Worm (Caenorhabditis elegans) whole organism, L3 larva: Measurements from ENCODE around the gene F52E4.5.

Experiments used
- ceh-16 ChIP-seq: sonication (generic microtip); optimal IDR thresholded peaks from 2 replicates; lab custom pipeline; 2017; ENCODE audit warnings: missing biosample characterization, missing genetic modification characterization
- ceh-28 ChIP-seq: fragments of 150-350 bp; optimal IDR thresholded peaks from 2 replicates; lab custom pipeline; 2014; ENCODE audit warnings: missing biosample characterization, missing genetic modification reagents, missing genetic modification characterization
- ceh-82 ChIP-seq: fragments of 150-350 bp; optimal IDR thresholded peaks from 2 replicates; lab custom pipeline; 2014; ENCODE audit warnings: missing biosample characterization, missing genetic modification characterization
- ceh-9 ChIP-seq: sonication (generic microtip); optimal IDR thresholded peaks from 2 replicates; lab custom pipeline; 2018; ENCODE audit warnings: missing biosample characterization, missing genetic modification characterization
- egl-27 ChIP-seq: sonication (generic microtip); optimal IDR thresholded peaks from 4 replicates; lab custom pipeline; 2017; ENCODE audit warnings: missing biosample characterization, missing genetic modification reagents, missing genetic modification characterization
- egl-5 ChIP-seq: fragments of 150-350 bp; optimal IDR thresholded peaks from 2 replicates; lab custom pipeline; 2017; ENCODE audit warnings: missing biosample characterization, missing genetic modification reagents, missing genetic modification characterization, inconsistent platforms
- elt-1 ChIP-seq: fragments of 150-350 bp; optimal IDR thresholded peaks from 2 replicates; lab custom pipeline; 2014; ENCODE audit warnings: missing biosample characterization, missing genetic modification characterization
- elt-2 ChIP-seq: sonication (generic microtip); optimal IDR thresholded peaks from 2 replicates; lab custom pipeline; 2016; ENCODE audit warnings: missing genetic modification reagents, mild to moderate bottlenecking, missing genetic modification characterization, missing compliant biosample characterization
- fkh-10 ChIP-seq: sonication (generic microtip); optimal IDR thresholded peaks from 2 replicates; lab custom pipeline; 2017; ENCODE audit warnings: missing biosample characterization, missing genetic modification reagents, missing genetic modification characterization
- fkh-2 ChIP-seq: fragments of 150-350 bp; optimal IDR thresholded peaks from 2 replicates; lab custom pipeline; 2014; ENCODE audit warnings: missing biosample characterization, missing genetic modification reagents, missing genetic modification characterization
- fos-1 ChIP-seq: fragments of 150-350 bp; optimal IDR thresholded peaks from 2 replicates; lab custom pipeline; 2014; ENCODE audit warnings: missing biosample characterization, missing genetic modification characterization
- hmg-11 ChIP-seq: sonication (generic microtip); optimal IDR thresholded peaks from 2 replicates; lab custom pipeline; 2016; ENCODE audit warnings: missing genetic modification characterization, missing compliant biosample characterization
- lin-15B ChIP-seq: fragments of 150-350 bp; optimal IDR thresholded peaks from 2 replicates; lab custom pipeline; 2014; ENCODE audit warnings: missing biosample characterization, missing genetic modification characterization
- lin-39 ChIP-seq: fragments of 150-350 bp; optimal IDR thresholded peaks from 2 replicates; lab custom pipeline; 2018; ENCODE audit warnings: missing biosample characterization, missing genetic modification reagents, missing genetic modification characterization
- mdl-1 ChIP-seq: fragments of 150-350 bp; optimal IDR thresholded peaks from 2 replicates; lab custom pipeline; 2014; ENCODE audit warnings: missing biosample characterization, missing genetic modification characterization
- nfya-1 ChIP-seq: sonication (generic microtip); optimal IDR thresholded peaks from 2 replicates; lab custom pipeline; 2017; ENCODE audit warnings: missing genetic modification characterization, mild to moderate bottlenecking, missing compliant biosample characterization, antibody characterized with exemption, moderate library complexity; ENCODE audit not compliant: insufficient read depth
- nhr-12 ChIP-seq: fragments of 150-350 bp; optimal IDR thresholded peaks from 2 replicates; lab custom pipeline; 2014; ENCODE audit warnings: missing biosample characterization, missing genetic modification characterization
- nhr-23 ChIP-seq: fragments of 150-350 bp; optimal IDR thresholded peaks from 2 replicates; lab custom pipeline; 2014; ENCODE audit warnings: missing biosample characterization, missing genetic modification reagents, missing genetic modification characterization
- nhr-237 ChIP-seq: fragments of 150-350 bp; optimal IDR thresholded peaks from 2 replicates; lab custom pipeline; 2014; ENCODE audit warnings: missing biosample characterization, missing genetic modification characterization
- nhr-25 ChIP-seq: sonication (generic microtip); optimal IDR thresholded peaks from 2 replicates; lab custom pipeline; 2017; ENCODE audit warnings: missing biosample characterization, missing genetic modification characterization
- nhr-28 ChIP-seq: fragments of 150-350 bp; optimal IDR thresholded peaks from 2 replicates; lab custom pipeline; 2014; ENCODE audit warnings: missing biosample characterization, missing genetic modification characterization
- nhr-43 ChIP-seq: sonication (generic microtip); optimal IDR thresholded peaks from 2 replicates; lab custom pipeline; 2016; ENCODE audit warnings: mild to moderate bottlenecking, missing genetic modification characterization, missing compliant biosample characterization; ENCODE audit not compliant: poor library complexity, severe bottlenecking
- nhr-67 ChIP-seq: fragments of 150-350 bp; optimal IDR thresholded peaks from 2 replicates; lab custom pipeline; 2014; ENCODE audit warnings: missing biosample characterization, missing genetic modification characterization
- nhr-76 ChIP-seq: fragments of 150-350 bp; sonication (generic microtip); optimal IDR thresholded peaks from 5 replicates; lab custom pipeline; 2014; ENCODE audit warnings: missing biosample characterization, missing genetic modification characterization
- nhr-77 ChIP-seq: fragments of 150-350 bp; optimal IDR thresholded peaks from 2 replicates; lab custom pipeline; 2014; ENCODE audit warnings: missing biosample characterization, missing genetic modification characterization
- pha-4 ChIP-seq: fragments of 150-350 bp; optimal IDR thresholded peaks from 2 replicates; lab custom pipeline; 2014; ENCODE audit warnings: missing biosample characterization, missing genetic modification reagents, missing genetic modification characterization
- pqm-1 ChIP-seq: fragments of 150-350 bp; optimal IDR thresholded peaks from 2 replicates; lab custom pipeline; 2017; ENCODE audit warnings: missing biosample characterization, missing genetic modification characterization, inconsistent platforms
- sea-2 ChIP-seq: fragments of 150-350 bp; sonication (generic microtip); optimal IDR thresholded peaks from 4 replicates; lab custom pipeline; 2014; ENCODE audit warnings: missing biosample characterization, missing genetic modification reagents, missing genetic modification characterization
- snpc-4 ChIP-seq: fragments of 150-350 bp; optimal IDR thresholded peaks from 2 replicates; lab custom pipeline; 2014; ENCODE audit warnings: missing biosample characterization, missing genetic modification characterization
- unc-39 ChIP-seq: sonication (generic microtip); optimal IDR thresholded peaks from 4 replicates; lab custom pipeline; 2017; ENCODE audit warnings: missing biosample characterization, missing genetic modification characterization
- unc-62 ChIP-seq: fragments of 150-350 bp; sonication (generic microtip); optimal IDR thresholded peaks from 4 replicates; lab custom pipeline; 2014; ENCODE audit warnings: missing biosample characterization, missing genetic modification reagents, missing genetic modification characterization
- zag-1 ChIP-seq: fragments of 150-350 bp; optimal IDR thresholded peaks from 2 replicates; lab custom pipeline; 2014; ENCODE audit warnings: missing biosample characterization, missing genetic modification characterization
- ztf-11 ChIP-seq: fragments of 150-350 bp; optimal IDR thresholded peaks from 2 replicates; lab custom pipeline; 2014; ENCODE audit warnings: missing biosample characterization, missing genetic modification characterization
- ztf-4 ChIP-seq: fragments of 150-350 bp; optimal IDR thresholded peaks from 2 replicates; lab custom pipeline; 2014; ENCODE audit warnings: missing biosample characterization, missing genetic modification characterization

The F52E4.5 gene

DNA sequence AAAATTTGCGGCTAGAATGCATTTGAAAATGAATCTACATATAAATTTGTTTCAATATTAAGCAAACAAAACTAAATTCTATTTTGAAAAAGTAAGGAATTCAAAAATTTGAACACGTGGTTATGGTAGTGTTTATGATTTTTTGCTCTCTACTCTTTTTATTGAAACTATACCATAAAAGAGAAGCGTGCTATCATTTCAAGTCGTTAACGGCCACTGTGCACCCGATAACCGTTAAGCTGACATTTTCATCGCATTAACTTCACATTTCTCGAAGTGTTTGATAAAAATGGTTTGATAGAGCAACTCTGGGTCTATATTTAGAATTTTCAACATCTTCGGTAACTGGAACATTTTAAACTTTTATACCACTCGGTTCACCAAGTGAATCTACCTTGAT, 32.3 kb downstream of the F52E4.5 start, which contains the start of gene twk-26:
TSS of gene twk-26 (minus strand) at position 23 of the 400 bp plus-strand sequence.
- TF ChIP-seq nhr-23 (tag; lab: Kevin White, UChicago) (no peak), mdl-1 (no peak), nhr-237 (no peak), unc-62 (GFP tag; lab: Kevin White, UChicago) (no peak), hmg-11 (tag; lab: Kevin White, UChicago) (no peak), pha-4 (peak; percentile 2), fkh-10 (GFP tag; lab: Kevin White, UChicago) (no peak), elt-2 (peak; percentile 89)

DNA sequence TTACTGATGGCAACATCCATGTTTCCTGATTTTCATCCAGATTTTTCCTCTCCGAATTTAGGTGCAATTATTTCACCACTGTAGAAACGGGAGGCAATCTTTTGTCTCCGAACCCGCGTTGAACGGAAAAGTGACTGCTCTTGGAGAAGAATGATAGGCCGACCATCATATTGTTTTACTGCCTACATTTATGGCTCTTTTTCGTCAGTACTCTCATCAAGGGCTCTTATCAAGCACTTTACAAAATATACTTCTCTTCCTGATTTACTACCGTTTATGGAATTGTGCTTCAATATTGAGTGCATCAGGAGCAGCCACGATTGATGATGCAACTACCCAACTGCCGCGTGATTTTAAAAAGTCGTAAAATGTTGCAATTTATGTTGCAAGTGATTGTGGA, 32.8 kb downstream of the F52E4.5 start:
- no peak for TF ChIP-seq fos-1 (tag; lab: Kevin White, UChicago)
- peak; percentile 40 for TF ChIP-seq pqm-1 (tag; lab: Kevin White, UChicago)
- TF ChIP-seq fkh-2 = no peak
- TF ChIP-seq, all 47 proteins: peak for 1

DNA sequence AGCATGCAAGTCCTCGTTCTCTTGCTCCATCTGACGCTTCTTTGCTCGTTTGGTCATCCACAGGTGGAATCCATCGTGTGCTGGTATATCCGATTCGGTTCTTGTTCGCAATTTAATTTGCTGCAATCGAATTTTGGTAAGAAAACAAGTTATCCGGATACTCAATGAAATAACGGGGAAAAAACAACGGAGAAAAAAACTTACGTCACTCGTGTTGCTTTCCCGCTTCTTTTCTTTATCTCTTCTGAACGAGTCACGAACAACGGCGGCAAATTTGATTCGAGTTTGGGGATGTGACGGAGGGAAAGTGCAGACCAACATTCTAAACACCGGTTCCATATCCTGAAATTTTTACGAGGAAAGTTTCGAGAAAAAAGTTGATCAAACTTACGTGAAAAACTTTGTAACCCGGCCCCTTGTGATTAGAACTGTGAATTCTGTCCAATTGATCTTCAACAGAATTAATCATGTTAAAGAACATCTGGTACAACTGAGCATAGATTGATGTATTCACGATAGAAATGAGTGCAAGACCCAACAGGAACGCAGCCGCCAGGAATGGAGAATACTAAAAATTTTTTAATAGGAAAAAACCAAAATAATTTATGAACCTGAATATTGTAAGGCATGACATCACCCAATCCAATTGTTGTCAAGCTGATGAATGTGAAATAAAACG, 35.7 kb downstream of the F52E4.5 start:
- TF ChIP-seq fkh-10 (GFP tag; lab: Kevin White, UChicago) (peak; percentile 84), nhr-237 (no peak), egl-27 (tag; lab: Kevin White, UChicago) (no peak)

DNA sequence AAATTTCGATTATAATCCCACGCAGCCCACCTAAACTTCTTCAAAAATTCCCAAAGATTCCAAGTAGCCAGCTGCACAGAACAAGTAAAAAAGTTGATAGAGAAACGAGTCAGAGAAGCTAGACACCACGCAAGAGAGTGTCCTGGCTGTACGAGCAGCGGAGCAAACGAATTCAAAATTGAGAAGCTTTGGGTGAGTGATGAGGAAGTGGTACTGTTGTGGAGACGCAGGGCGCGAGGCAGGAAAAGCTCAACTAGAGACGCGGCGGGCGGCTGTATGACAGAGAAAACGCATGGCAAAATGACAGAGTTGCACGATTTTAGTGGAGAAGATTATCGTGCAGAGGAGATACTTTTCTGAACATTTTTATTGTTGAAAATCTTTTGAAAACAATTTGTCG, 37.9 kb downstream of the F52E4.5 start:
- peak; percentile 34 for TF ChIP-seq hmg-11 (tag; lab: Kevin White, UChicago)
- peak; percentile 18 for TF ChIP-seq zag-1 (tag; lab: Kevin White, UChicago)
- peak; percentile 16 for TF ChIP-seq pha-4
- peak; percentile 24 for TF ChIP-seq unc-62 (GFP tag; lab: Kevin White, UChicago)
- TF ChIP-seq elt-2 = peak; percentile 37
- TF ChIP-seq fos-1 (tag; lab: Kevin White, UChicago) = no peak
- no peak for TF ChIP-seq nhr-28 (tag; lab: Kevin White, UChicago)
- TF ChIP-seq egl-5 (tag; lab: Kevin White, UChicago) = peak; percentile 55
- TF ChIP-seq lin-39 (tag; lab: Kevin White, UChicago) = peak; percentile 71
- TF ChIP-seq ceh-16 (tag; lab: Kevin White, UChicago) = no peak
- TF ChIP-seq ztf-4 (tag; lab: Kevin White, UChicago) = no peak
- peak; percentile 44 for TF ChIP-seq pqm-1 (tag; lab: Kevin White, UChicago)
- no peak for TF ChIP-seq nhr-77
- peak; percentile 75 for TF ChIP-seq nfya-1 (tag; lab: Kevin White, UChicago)
- TF ChIP-seq mdl-1 = peak; percentile 19
- TF ChIP-seq, all 47 proteins: peak for 10

DNA sequence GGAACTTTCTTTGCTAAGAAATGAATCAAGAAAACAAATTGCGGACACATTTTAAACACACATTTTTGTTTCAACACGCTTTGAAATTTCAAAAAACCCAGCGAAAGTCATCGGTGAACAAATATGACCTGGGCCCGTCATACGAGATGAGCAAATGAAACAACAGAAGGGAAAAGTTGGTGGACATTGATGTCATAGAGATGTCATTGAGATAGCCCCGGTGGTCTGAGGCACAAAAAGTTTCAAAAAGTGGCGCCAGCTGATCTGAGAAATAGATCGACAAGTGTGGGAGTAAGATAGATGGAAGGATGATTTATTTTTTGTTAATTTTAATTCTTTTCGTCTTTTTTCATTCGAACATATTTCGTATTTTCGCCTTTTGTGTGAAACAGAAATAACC, 38.4 kb downstream of the F52E4.5 start:
- TF ChIP-seq ceh-28 (tag; lab: Kevin White, UChicago) (no peak), elt-1 (tag; lab: Kevin White, UChicago) (peak; percentile 3), fkh-10 (GFP tag; lab: Kevin White, UChicago) (no peak)
- TF ChIP-seq, all 47 proteins: peak for 1

DNA sequence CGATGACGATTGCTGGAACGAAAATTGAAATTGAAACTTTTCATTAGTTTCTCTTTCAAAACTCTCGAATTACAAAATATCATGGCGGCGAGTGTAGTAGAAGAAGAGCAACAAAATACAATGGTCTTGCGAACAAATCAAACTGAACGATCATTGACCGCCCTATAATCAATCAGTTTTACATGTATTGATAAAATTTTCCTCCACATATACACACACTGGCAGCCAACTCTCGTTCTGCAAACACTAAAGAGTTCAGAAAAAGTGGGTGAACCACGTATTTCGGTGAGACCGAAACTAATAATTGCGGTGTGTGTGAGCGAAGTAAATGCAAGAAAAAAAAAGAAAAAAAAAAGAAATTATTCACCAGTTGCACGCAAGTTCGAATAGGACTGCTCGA, 39.9 kb downstream of the F52E4.5 start:
- TF ChIP-seq ceh-9 (tag; lab: Kevin White, UChicago) (no peak), egl-5 (tag; lab: Kevin White, UChicago) (no peak), snpc-4 (tag; lab: Kevin White, UChicago) (no peak), elt-2 (peak; percentile 36), nhr-28 (tag; lab: Kevin White, UChicago) (no peak), sea-2 (GFP tag; lab: Kevin White, UChicago) (no peak), pha-4 (no peak), pqm-1 (tag; lab: Kevin White, UChicago) (peak; percentile 34)

DNA sequence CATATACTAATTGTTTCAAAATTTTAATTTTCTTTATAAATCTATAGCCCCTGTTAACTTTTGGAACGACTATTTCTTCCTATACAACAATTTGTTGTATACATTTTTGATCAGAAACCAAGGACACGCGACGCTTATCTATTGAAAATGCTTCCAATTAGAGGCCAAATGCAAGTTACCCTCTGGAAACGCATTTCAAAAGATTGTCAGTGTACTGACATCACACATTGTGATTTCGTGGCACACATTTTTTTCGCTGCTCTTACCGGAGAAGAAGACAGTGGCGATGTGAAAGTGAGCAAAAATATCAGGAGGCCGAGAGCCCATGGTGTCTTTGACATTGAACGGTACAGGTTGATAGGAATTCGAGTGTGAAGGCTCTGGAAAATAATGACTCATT, 41.7 kb downstream of the F52E4.5 start, which contains the start of gene cnnm-3:
TSS of gene cnnm-3 (minus strand) at position 382 of the 400 bp plus-strand sequence.
- TF ChIP-seq lin-15B (tag; lab: Kevin White, UChicago) (no peak), nhr-43 (tag; lab: Kevin White, UChicago) (no peak), pqm-1 (tag; lab: Kevin White, UChicago) (no peak), unc-39 (tag; lab: Kevin White, UChicago) (no peak), pha-4 (no peak), hmg-11 (tag; lab: Kevin White, UChicago) (no peak), egl-27 (tag; lab: Kevin White, UChicago) (no peak), nhr-76 (tag; lab: Kevin White, UChicago) (no peak), ceh-82 (tag; lab: Kevin White, UChicago) (no peak), nhr-25 (tag; lab: Kevin White, UChicago) (no peak), nhr-12 (tag; lab: Kevin White, UChicago) (no peak), ztf-4 (tag; lab: Kevin White, UChicago) (no peak), unc-62 (GFP tag; lab: Kevin White, UChicago) (no peak), snpc-4 (tag; lab: Kevin White, UChicago) (no peak), mdl-1 (no peak), ztf-11 (no peak), nhr-67 (no peak)
